Worm (Caenorhabditis elegans) whole organism, L4 larva: ENCODE data around the gene T11F9.22.
A peak's percentile ranks its signal among the peaks of the same experiment; 100 is the strongest.
"Not testable (repeated sequence)": the region's sequence is repeated elsewhere in the genome, so short reads cannot be mapped to it uniquely, and the experiment has no call there.

Experiments
- F10B5.3 ChIP-seq: sonication (generic microtip); optimal IDR thresholded peaks from 2 replicates; lab custom pipeline; 2016; ENCODE audit warnings: mild to moderate bottlenecking, missing genetic modification characterization, missing compliant biosample characterization
- F26F4.8 ChIP-seq: fragments of 200-800 bp; sonication (Bioruptor generic); conservative IDR thresholded peaks from 2 replicates; pipeline ENCODE4 v1.3.6; 2022; ENCODE audit warnings: missing genetic modification characterization, missing compliant biosample characterization
- ZK546.5 ChIP-seq, 2 experiments: sonication (generic microtip); optimal IDR thresholded peaks; 2 replicates each; lab custom pipeline; 2017; ENCODE audit warnings: missing biosample characterization in 2 of 2, missing genetic modification characterization in 2 of 2
- ceh-28 ChIP-seq: fragments of 150-350 bp; optimal IDR thresholded peaks from 2 replicates; lab custom pipeline; 2014; ENCODE audit warnings: missing biosample characterization, missing genetic modification reagents, missing genetic modification characterization
- ceh-44 ChIP-seq: fragments of 200-800 bp; sonication (Bioruptor generic); IDR thresholded peaks from 2 replicates; pipeline ENCODE4 v1.3.6; 2022; ENCODE audit warnings: missing genetic modification reagents, missing genetic modification characterization, missing compliant biosample characterization
- ceh-82 ChIP-seq: sonication (generic microtip); optimal IDR thresholded peaks from 2 replicates; lab custom pipeline; 2017; ENCODE audit warnings: missing biosample characterization, missing genetic modification characterization
- cey-2 ChIP-seq: sonication (generic microtip); optimal IDR thresholded peaks from 3 replicates; lab custom pipeline; 2017; ENCODE audit warnings: missing genetic modification characterization, mild to moderate bottlenecking, missing compliant biosample characterization, antibody characterized with exemption, borderline replicate concordance; ENCODE audit not compliant: insufficient read depth
- daf-12 ChIP-seq: fragments of 150-350 bp; optimal IDR thresholded peaks from 2 replicates; lab custom pipeline; 2014; ENCODE audit warnings: missing biosample characterization, missing genetic modification reagents, missing genetic modification characterization
- dmd-8 ChIP-seq: fragments of 200-800 bp; sonication (Bioruptor generic); IDR thresholded peaks from 2 replicates; pipeline ENCODE4 v1.3.6; 2022; ENCODE audit warnings: missing genetic modification characterization, missing compliant biosample characterization
- dmd-9 ChIP-seq: fragments of 200-800 bp; sonication (Bioruptor generic); IDR thresholded peaks from 2 replicates; pipeline ENCODE4 v1.3.6; 2022; ENCODE audit warnings: missing genetic modification reagents, missing genetic modification characterization, missing compliant biosample characterization
- egl-43 ChIP-seq: fragments of 200-800 bp; sonication (Bioruptor generic); IDR thresholded peaks from 2 replicates; pipeline ENCODE4 v1.3.6; 2022; ENCODE audit warnings: missing genetic modification reagents, missing genetic modification characterization, missing compliant biosample characterization
- fkh-10 ChIP-seq: fragments of 150-350 bp; optimal IDR thresholded peaks from 2 replicates; lab custom pipeline; 2014; ENCODE audit warnings: missing biosample characterization, missing genetic modification reagents, missing genetic modification characterization
- gei-8 ChIP-seq: fragments of 200-800 bp; sonication (Bioruptor generic); optimal IDR thresholded peaks from 2 replicates; lab custom pipeline; 2018; ENCODE audit warnings: mild to moderate bottlenecking, missing genetic modification characterization, missing compliant biosample characterization
- hlh-30 ChIP-seq: sonication (generic microtip); optimal IDR thresholded peaks from 2 replicates; lab custom pipeline; 2017; ENCODE audit warnings: antibody characterized with exemption, mild to moderate bottlenecking, missing genetic modification characterization, missing compliant biosample characterization; ENCODE audit not compliant: insufficient read depth
- jun-1 ChIP-seq: fragments of 150-350 bp; optimal IDR thresholded peaks from 2 replicates; lab custom pipeline; 2014; ENCODE audit warnings: missing biosample characterization, missing genetic modification reagents, missing genetic modification characterization
- lin-15B ChIP-seq: fragments of 150-350 bp; sonication (generic microtip); optimal IDR thresholded peaks from 3 replicates; lab custom pipeline; 2014; ENCODE audit warnings: missing biosample characterization, missing genetic modification characterization
- lin-38 ChIP-seq: fragments of 200-800 bp; sonication (Bioruptor generic); IDR thresholded peaks from 2 replicates; pipeline ENCODE4 v1.3.6; 2022; ENCODE audit warnings: missing genetic modification reagents, missing genetic modification characterization, missing compliant biosample characterization
- mxl-3 ChIP-seq: fragments of 200-800 bp; sonication (Bioruptor generic); optimal IDR thresholded peaks from 2 replicates; lab custom pipeline; 2018; ENCODE audit warnings: mild to moderate bottlenecking, missing genetic modification characterization, missing compliant biosample characterization
- nhr-111 ChIP-seq: fragments of 200-800 bp; sonication (Bioruptor generic); optimal IDR thresholded peaks from 2 replicates; lab custom pipeline; 2018; ENCODE audit warnings: mild to moderate bottlenecking, missing genetic modification characterization, missing compliant biosample characterization
- nhr-237 ChIP-seq: sonication (generic microtip); optimal IDR thresholded peaks from 2 replicates; lab custom pipeline; 2017; ENCODE audit warnings: missing biosample characterization, missing genetic modification characterization
- nhr-76 ChIP-seq: fragments of 150-350 bp; optimal IDR thresholded peaks from 2 replicates; lab custom pipeline; 2014; ENCODE audit warnings: missing biosample characterization, missing genetic modification characterization
- rbr-2 ChIP-seq: sonication (generic microtip); optimal IDR thresholded peaks from 2 replicates; lab custom pipeline; 2016; ENCODE audit warnings: missing genotype, missing genetic modification characterization, missing compliant biosample characterization
- sdz-12 ChIP-seq: fragments of 200-800 bp; sonication (Bioruptor generic); optimal IDR thresholded peaks from 2 replicates; lab custom pipeline; 2018; ENCODE audit warnings: mild to moderate bottlenecking, missing genetic modification characterization, missing compliant biosample characterization
- set-16 ChIP-seq: fragments of 200-800 bp; sonication (Bioruptor generic); IDR thresholded peaks from 2 replicates; pipeline ENCODE4 v1.3.6; 2022; ENCODE audit warnings: missing genetic modification reagents, missing genetic modification characterization, missing compliant biosample characterization
- snpc-4 ChIP-seq: fragments of 150-350 bp; optimal IDR thresholded peaks from 2 replicates; lab custom pipeline; 2014; ENCODE audit warnings: missing biosample characterization, missing genetic modification characterization
- tag-97 ChIP-seq: fragments of 200-800 bp; sonication (Bioruptor generic); IDR thresholded peaks from 2 replicates; pipeline ENCODE4 v1.3.6; 2022; ENCODE audit warnings: missing genetic modification characterization, missing compliant biosample characterization
- unc-130 ChIP-seq: sonication (generic microtip); optimal IDR thresholded peaks from 2 replicates; lab custom pipeline; 2016; ENCODE audit warnings: missing genetic modification reagents, missing genetic modification characterization, missing compliant biosample characterization
- unc-62 ChIP-seq, 3 experiments: fragments of 150-350 bp in 1 of 3; sonication (generic microtip); optimal IDR thresholded peaks in 2 of 3; peaks in 1 of 3; 1 replicate in 1 of 3; 2 replicates in 2 of 3; lab custom pipeline; 2014 to 2017; ENCODE audit warnings: missing biosample characterization in 3 of 3, missing genetic modification characterization in 3 of 3, missing genetic modification reagents in 3 of 3, missing genotype in 1 of 3
- zfp-2 ChIP-seq: sonication (generic microtip); optimal IDR thresholded peaks from 2 replicates; lab custom pipeline; 2016; ENCODE audit warnings: mild to moderate bottlenecking, missing genetic modification characterization, missing compliant biosample characterization
- zip-2 ChIP-seq: fragments of 150-350 bp; optimal IDR thresholded peaks from 2 replicates; lab custom pipeline; 2014; ENCODE audit warnings: missing biosample characterization, missing genetic modification characterization
- ztf-11 ChIP-seq: fragments of 150-350 bp; optimal IDR thresholded peaks from 2 replicates; lab custom pipeline; 2014; ENCODE audit warnings: missing biosample characterization, missing genetic modification characterization

Gene T11F9.22

DNA sequence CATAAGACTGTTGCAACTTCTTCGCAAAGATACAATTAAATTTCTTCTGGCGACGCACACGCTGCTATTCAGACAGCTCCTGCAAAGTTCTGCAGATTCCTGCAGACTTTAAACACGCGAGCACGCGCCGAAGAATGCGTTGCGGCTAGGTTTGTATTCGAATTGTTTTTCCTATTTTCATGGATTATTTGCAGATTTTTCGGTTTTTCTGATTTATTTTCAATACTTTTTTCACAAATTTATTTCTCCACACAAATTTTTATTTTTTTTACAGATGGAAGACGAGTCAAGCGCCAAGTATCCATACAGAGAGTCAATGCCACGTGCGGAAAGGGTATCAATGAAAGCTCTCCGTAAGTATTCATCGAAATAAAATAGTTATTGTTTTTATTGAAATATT, 3.9 kb upstream of the T11F9.22 start, which contains the start of gene T11F9.7:
TSS of gene T11F9.7 (plus strand) at position 301 of the 400 bp plus-strand sequence.
- TF ChIP-seq dmd-9; snpc-4 (tag; lab: Kevin White, UChicago); ztf-11 (tag; lab: Kevin White, UChicago): not testable (repeated sequence)

DNA sequence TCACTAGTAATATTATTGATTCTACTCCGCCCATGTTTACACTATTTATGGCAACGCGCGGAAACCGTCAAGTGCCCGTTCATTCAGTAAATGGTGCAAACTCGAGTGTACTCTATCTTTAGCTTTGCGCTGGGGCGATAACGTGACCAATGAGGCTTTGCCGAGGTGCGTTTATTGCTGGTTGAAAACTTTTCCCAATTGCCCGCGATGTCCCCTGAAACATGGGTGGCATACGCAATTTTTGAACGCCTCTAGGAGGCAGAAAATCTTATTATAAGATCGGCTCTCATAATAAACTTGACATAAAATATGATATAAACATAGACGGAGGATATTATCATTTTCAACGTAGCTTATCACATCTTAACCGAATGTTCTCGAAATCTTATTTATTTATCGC, 1.5 kb upstream of the T11F9.22 start:
- TF ChIP-seq unc-62 (GFP tag; optimal IDR thresholded peaks at IDR 0.05 in 1 of 2; lab: Kevin White, UChicago): peak in 1 of 2 experiments; percentile 41
- not testable (repeated sequence) for TF ChIP-seq unc-62 (tag; optimal IDR thresholded peaks at IDR 0.05; lab: Kevin White, UChicago)
- peak; percentile 53 for TF ChIP-seq unc-130

DNA sequence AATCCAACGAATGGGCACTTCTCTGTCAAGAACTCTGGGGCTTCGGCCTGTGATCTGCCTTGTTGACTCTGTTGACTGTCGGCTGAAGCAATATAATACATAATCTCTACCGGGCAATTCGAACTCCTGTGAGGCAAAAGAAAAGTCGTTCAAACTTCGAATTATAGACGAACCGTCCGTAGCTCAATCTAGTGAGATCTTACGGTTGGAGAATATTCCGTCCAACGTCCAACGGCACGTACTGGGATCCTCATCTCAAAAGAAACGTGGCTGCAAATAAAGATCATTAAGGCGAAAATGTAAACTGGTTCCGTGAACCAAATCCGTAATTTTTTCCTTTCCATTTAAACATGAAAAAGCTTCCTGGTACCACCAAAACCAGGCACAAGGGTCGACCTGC, 1.2 kb downstream of the T11F9.22 start, which contains the start of gene T11F9.14:
TSS of gene T11F9.14 (minus strand) at position 101 of the 400 bp plus-strand sequence.
- TF ChIP-seq jun-1 (tag; lab: Kevin White, UChicago); sdz-12 (GFP tag; lab: Kevin White, UChicago); ZK546.5 (tag; optimal IDR thresholded peaks at IDR 0.05; lab: Kevin White, UChicago): not testable (repeated sequence)

DNA sequence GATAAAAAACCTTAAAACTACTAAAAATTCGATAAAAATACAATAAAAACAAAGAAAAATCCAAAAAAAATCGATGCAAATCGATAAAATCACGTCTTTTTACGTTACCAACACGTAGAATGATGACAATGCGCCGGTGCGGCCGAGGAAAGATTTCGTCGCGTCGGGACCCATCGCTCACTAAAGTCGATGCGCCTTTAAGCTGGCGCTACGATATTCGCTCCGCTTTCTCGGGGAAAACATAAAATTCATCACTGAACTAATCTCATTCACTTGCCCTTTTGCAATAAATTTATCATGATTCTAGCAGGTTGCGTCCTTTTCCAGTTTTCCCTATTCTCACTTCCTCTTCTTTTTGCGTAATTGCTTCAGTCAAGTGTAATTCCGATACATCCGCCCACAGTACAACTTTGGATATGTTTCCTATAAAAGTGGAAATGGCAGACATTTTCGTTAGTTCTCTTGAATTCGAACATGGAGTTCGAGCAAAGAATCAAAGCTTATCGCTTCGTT, 4.1 kb downstream of the T11F9.22 start, which contains the start of gene col-157:
TSS of gene col-157 (plus strand) at position 463 of the 513 bp plus-strand sequence.
- not testable (repeated sequence) for TF ChIP-seq ceh-28, ztf-11, rbr-2 (tag; lab: Kevin White, UChicago)

DNA sequence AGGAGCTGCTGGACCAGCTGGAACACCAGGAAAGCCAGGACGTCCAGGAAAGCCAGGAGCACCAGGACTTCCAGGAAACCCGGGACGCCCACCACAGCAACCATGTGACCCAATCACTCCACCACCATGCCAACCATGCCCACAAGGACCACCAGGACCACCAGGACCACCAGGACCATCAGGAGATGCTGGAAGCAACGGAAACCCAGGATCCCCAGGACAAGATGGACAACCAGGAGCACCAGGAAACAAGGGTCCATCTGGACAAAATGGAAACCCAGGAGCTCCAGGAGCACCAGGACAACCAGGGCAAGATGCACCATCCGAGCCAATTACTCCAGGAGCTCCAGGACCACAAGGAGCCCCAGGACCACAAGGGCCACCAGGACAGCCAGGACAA, 4.9 kb downstream of the T11F9.22 start:
- TF ChIP-seq egl-43 (GFP tag; lab: Robert Waterston, UW) (no peak), set-16 (GFP tag; lab: Robert Waterston, UW) (peak; percentile 87)
- TF ChIP-seq, all 104 proteins: peak for 1

DNA sequence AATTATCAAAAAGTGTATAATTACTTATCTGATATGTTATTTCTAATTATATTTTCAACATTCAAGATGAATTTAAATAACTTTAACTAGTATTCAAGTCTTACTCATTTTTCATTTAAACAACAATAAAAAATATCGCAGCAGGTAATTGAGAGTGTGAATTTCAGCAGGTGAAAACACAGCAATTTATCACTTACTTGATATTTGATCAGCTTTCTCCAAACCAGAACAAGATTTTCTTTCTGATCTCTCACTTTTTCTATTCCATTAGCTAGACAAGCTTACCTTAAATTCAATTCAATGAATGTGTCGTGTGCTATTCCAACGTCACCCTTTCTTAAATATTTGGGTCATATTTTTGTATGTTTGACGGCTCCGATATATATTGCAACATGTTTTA, 6.1 kb downstream of the T11F9.22 start, which contains the start of gene srh-1:
TSS of gene srh-1 (plus strand) at position 301 of the 400 bp plus-strand sequence.
- TF ChIP-seq jun-1 (tag; lab: Kevin White, UChicago): no peak
- TF ChIP-seq mxl-3 (GFP tag; lab: Kevin White, UChicago): no peak
- TF ChIP-seq zfp-2 (tag; lab: Kevin White, UChicago): no peak
- TF ChIP-seq lin-38 (GFP tag; lab: Robert Waterston, UW): no peak
- no peak for TF ChIP-seq tag-97 (GFP tag; lab: Robert Waterston, UW)
- TF ChIP-seq zip-2 (tag; lab: Kevin White, UChicago): no peak

DNA sequence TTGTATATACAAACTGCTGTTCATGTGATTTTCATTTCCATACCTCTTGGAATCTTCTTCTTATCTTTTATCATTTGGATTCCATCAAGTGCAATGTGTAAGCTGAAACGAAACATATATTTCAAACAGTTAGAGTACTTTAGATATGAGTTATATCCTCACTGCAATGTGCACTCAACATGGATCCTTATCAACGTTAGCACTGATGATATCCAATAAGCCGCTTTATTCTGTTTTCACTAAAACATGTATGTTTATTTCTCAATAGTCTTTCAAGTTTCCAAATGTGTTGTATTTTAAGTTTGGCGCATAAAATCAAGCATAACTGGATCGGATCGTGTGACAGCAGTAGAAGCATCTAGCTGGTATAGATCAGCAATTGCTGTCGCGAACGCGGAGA, 7.2 kb downstream of the T11F9.22 start, which contains the start of gene T11F9.10:
TSS of gene T11F9.10 (plus strand) at position 301 of the 400 bp plus-strand sequence.
- no peak for TF ChIP-seq nhr-237 (tag; lab: Kevin White, UChicago)
- TF ChIP-seq F26F4.8 (GFP tag; lab: Robert Waterston, UW): no peak
- no peak for TF ChIP-seq lin-15B (tag; lab: Kevin White, UChicago)
- no peak for TF ChIP-seq mxl-3 (GFP tag; lab: Kevin White, UChicago)
- TF ChIP-seq daf-12 (tag; lab: Kevin White, UChicago): no peak
- TF ChIP-seq nhr-76 (tag; lab: Kevin White, UChicago): no peak
- TF ChIP-seq fkh-10: no peak
- no peak for TF ChIP-seq hlh-30 (tag; lab: Kevin White, UChicago)
- no peak for TF ChIP-seq F10B5.3 (tag; lab: Kevin White, UChicago)
- TF ChIP-seq rbr-2 (tag; lab: Kevin White, UChicago): no peak
- TF ChIP-seq lin-38 (GFP tag; lab: Robert Waterston, UW): no peak
- TF ChIP-seq ceh-82 (tag; lab: Kevin White, UChicago): no peak
- TF ChIP-seq cey-2 (tag; lab: Kevin White, UChicago): no peak
- TF ChIP-seq gei-8 (GFP tag; lab: Kevin White, UChicago): no peak
- no peak for TF ChIP-seq dmd-9
- TF ChIP-seq dmd-8 (GFP tag; lab: Robert Waterston, UW): no peak
- TF ChIP-seq jun-1 (tag; lab: Kevin White, UChicago): no peak
- no peak for TF ChIP-seq nhr-111 (GFP tag; lab: Kevin White, UChicago)
- TF ChIP-seq ceh-44 (GFP tag; lab: Robert Waterston, UW): no peak
